Fruit fly (Drosophila melanogaster) whole organism, embryonic: ENCODE data around the gene Wsck.

ENCODE experiments used
- Aef1 ChIP-seq: fragments of 200-800 bp; sonication (Bioruptor generic); IDR thresholded peaks from 3 replicates; pipeline ENCODE4 v1.3.6; 2022; ENCODE audit warnings: missing biosample characterization, missing genetic modification characterization
- BtbVII ChIP-seq: fragments of 200-800 bp; sonication (Bioruptor generic); optimal IDR thresholded peaks from 3 replicates; lab custom pipeline; 2017; ENCODE audit warnings: missing biosample characterization, mild to moderate bottlenecking, missing genetic modification characterization
- CG12769 ChIP-seq: fragments of 200-800 bp; sonication (Bioruptor generic); optimal IDR thresholded peaks from 2 replicates; lab custom pipeline; 2019; ENCODE audit warnings: missing biosample characterization, mild to moderate bottlenecking, missing genetic modification characterization, moderate library complexity
- CG13624 ChIP-seq: fragments of 200-800 bp; sonication (Bioruptor generic); optimal IDR thresholded peaks from 2 replicates; lab custom pipeline; 2016; ENCODE audit warnings: missing biosample characterization, missing genetic modification characterization
- CG13775 ChIP-seq: fragments of 200-800 bp; sonication (Bioruptor generic); optimal IDR thresholded peaks from 3 replicates; lab custom pipeline; 2017; ENCODE audit warnings: missing biosample characterization, mild to moderate bottlenecking, missing genetic modification characterization
- CG1647 ChIP-seq: fragments of 200-800 bp; sonication (Bioruptor generic); optimal IDR thresholded peaks from 3 replicates; lab custom pipeline; 2016; ENCODE audit warnings: missing biosample characterization, missing genetic modification characterization
- CG16779 ChIP-seq: fragments of 200-800 bp; sonication (Bioruptor generic); IDR thresholded peaks from 2 replicates; pipeline ENCODE4 v1.3.6; 2022; ENCODE audit warnings: missing biosample characterization, missing genetic modification characterization
- CG16813 ChIP-seq: fragments of 200-800 bp; sonication (Bioruptor generic); IDR thresholded peaks from 3 replicates; pipeline ENCODE4 v1.3.6; 2022; ENCODE audit warnings: missing biosample characterization, missing genetic modification characterization; ENCODE audit not compliant: partially characterized antibody
- CG17361 ChIP-seq: fragments of 200-800 bp; sonication (Bioruptor generic); IDR thresholded peaks from 3 replicates; pipeline ENCODE4 v1.3.6; 2022; ENCODE audit warnings: missing biosample characterization, missing genetic modification characterization
- CG18011 ChIP-seq: fragments of 200-800 bp; sonication (Bioruptor generic); optimal IDR thresholded peaks from 2 replicates; lab custom pipeline; 2017; ENCODE audit warnings: missing biosample characterization, missing genetic modification characterization, mild to moderate bottlenecking, moderate library complexity, missing genotype
- CG2199 ChIP-seq: fragments of 200-800 bp; sonication (Bioruptor generic); IDR thresholded peaks from 3 replicates; pipeline ENCODE4 v1.3.6; 2022; ENCODE audit warnings: missing biosample characterization, missing genetic modification characterization
- CG32532 ChIP-seq: fragments of 200-800 bp; sonication (Bioruptor generic); IDR thresholded peaks from 2 replicates; pipeline ENCODE4 v1.3.6; 2022; ENCODE audit warnings: missing biosample characterization, missing genetic modification characterization
- CG33557 ChIP-seq: fragments of 200-800 bp; sonication (Bioruptor generic); optimal IDR thresholded peaks from 2 replicates; lab custom pipeline; 2019; ENCODE audit warnings: missing biosample characterization, mild to moderate bottlenecking, missing genetic modification characterization, moderate library complexity
- CG34224 ChIP-seq: fragments of 200-800 bp; sonication (Bioruptor generic); IDR thresholded peaks from 3 replicates; pipeline ENCODE4 v1.3.6; 2022; ENCODE audit warnings: missing biosample characterization, missing genetic modification characterization; ENCODE audit not compliant: partially characterized antibody
- CG4707 ChIP-seq: fragments of 200-800 bp; sonication (Bioruptor generic); optimal IDR thresholded peaks from 2 replicates; lab custom pipeline; 2018; ENCODE audit warnings: missing biosample characterization, mild to moderate bottlenecking, missing genetic modification characterization, moderate library complexity
- CG5180 ChIP-seq: fragments of 200-800 bp; sonication (Bioruptor generic); optimal IDR thresholded peaks from 3 replicates; lab custom pipeline; 2017; ENCODE audit warnings: missing biosample characterization, missing genetic modification characterization, mild to moderate bottlenecking, moderate library complexity, missing genetic modification reagents
- CG6765 ChIP-seq: fragments of 200-800 bp; sonication (Bioruptor generic); optimal IDR thresholded peaks from 3 replicates; lab custom pipeline; 2017; ENCODE audit warnings: missing biosample characterization, mild to moderate bottlenecking, missing genetic modification characterization
- CG7745 ChIP-seq: fragments of 200-800 bp; sonication (Bioruptor generic); optimal IDR thresholded peaks from 2 replicates; lab custom pipeline; 2018; ENCODE audit warnings: missing biosample characterization, mild to moderate bottlenecking, missing genetic modification characterization, moderate library complexity
- CG8089 ChIP-seq: fragments of 200-800 bp; sonication (Bioruptor generic); optimal IDR thresholded peaks from 3 replicates; lab custom pipeline; 2016; ENCODE audit warnings: missing biosample characterization, missing genetic modification characterization
- CG8924 ChIP-seq: fragments of 200-800 bp; optimal IDR thresholded peaks from 3 replicates; lab custom pipeline; 2019; ENCODE audit warnings: missing biosample characterization, mild to moderate bottlenecking, missing genetic modification characterization, moderate library complexity
- CG9609 ChIP-seq: fragments of 200-800 bp; sonication (Bioruptor generic); optimal IDR thresholded peaks from 3 replicates; lab custom pipeline; 2016; ENCODE audit warnings: missing biosample characterization, missing genetic modification characterization
- D19A ChIP-seq: fragments of 200-800 bp; optimal IDR thresholded peaks from 3 replicates; lab custom pipeline; 2019; ENCODE audit warnings: missing biosample characterization, mild to moderate bottlenecking, missing genetic modification characterization, moderate library complexity
- Dbx ChIP-seq: fragments of 200-800 bp; sonication (Bioruptor generic); IDR thresholded peaks from 3 replicates; pipeline ENCODE4 v1.3.6; 2022; ENCODE audit warnings: missing biosample characterization, missing genetic modification characterization
- Dip2 ChIP-seq: fragments of 200-800 bp; sonication (Bioruptor generic); IDR thresholded peaks from 2 replicates; pipeline ENCODE4 v1.3.6; 2022; ENCODE audit warnings: missing biosample characterization, missing genetic modification characterization
- Doc2 ChIP-seq: fragments of 200-800 bp; sonication (Bioruptor generic); IDR thresholded peaks from 2 replicates; pipeline ENCODE4 v1.3.6; 2022; ENCODE audit warnings: missing biosample characterization, missing genetic modification characterization
- Dp ChIP-seq: fragments of 200-800 bp; sonication (Bioruptor generic); optimal IDR thresholded peaks from 2 replicates; lab custom pipeline; 2018; ENCODE audit warnings: missing biosample characterization, mild to moderate bottlenecking, missing genetic modification characterization, moderate library complexity
- Drgx ChIP-seq: fragments of 200-800 bp; sonication (Bioruptor generic); IDR thresholded peaks from 2 replicates; pipeline ENCODE4 v1.3.6; 2022; ENCODE audit warnings: missing biosample characterization, missing genetic modification characterization
- Ets97D ChIP-seq: fragments of 200-800 bp; sonication (Bioruptor generic); optimal IDR thresholded peaks from 3 replicates; lab custom pipeline; 2016; ENCODE audit warnings: missing biosample characterization, missing genetic modification characterization
- Hey ChIP-seq: fragments of 200-800 bp; sonication (Bioruptor generic); optimal IDR thresholded peaks from 3 replicates; lab custom pipeline; 2018; ENCODE audit warnings: missing biosample characterization, mild to moderate bottlenecking, missing genetic modification characterization
- Lim3 ChIP-seq: fragments of 200-800 bp; sonication (Bioruptor generic); IDR thresholded peaks from 2 replicates; pipeline ENCODE4 v1.3.6; 2022; ENCODE audit warnings: missing biosample characterization, missing genetic modification characterization
- MBD-R2 ChIP-seq: fragments of 200-800 bp; sonication (Bioruptor generic); IDR thresholded peaks from 2 replicates; pipeline ENCODE4 v1.3.6; 2022; ENCODE audit warnings: missing biosample characterization, missing genetic modification characterization
- Mrtf ChIP-seq: fragments of 200-800 bp; sonication (Bioruptor generic); IDR thresholded peaks from 3 replicates; pipeline ENCODE4 v1.3.6; 2022; ENCODE audit warnings: missing biosample characterization, missing genetic modification characterization
- Myb ChIP-seq: fragments of 200-800 bp; sonication (Bioruptor generic); optimal IDR thresholded peaks from 2 replicates; lab custom pipeline; 2016; ENCODE audit warnings: missing biosample characterization, missing genetic modification characterization
- NK7.1 ChIP-seq: fragments of 200-800 bp; sonication (Bioruptor generic); optimal IDR thresholded peaks from 3 replicates; lab custom pipeline; 2016; ENCODE audit warnings: missing biosample characterization, missing genetic modification characterization
- Pdp1 ChIP-seq, 2 experiments: fragments of 200-800 bp; sonication (Bioruptor generic); optimal IDR thresholded peaks; 3 replicates each; lab custom pipeline; 2016; ENCODE audit warnings: missing biosample characterization in 2 of 2, missing genetic modification characterization in 2 of 2, mild to moderate bottlenecking in 1 of 2, moderate library complexity in 1 of 2
- Rfx ChIP-seq: fragments of 200-800 bp; sonication (Bioruptor generic); IDR thresholded peaks from 2 replicates; pipeline ENCODE4 v1.3.6; 2022; ENCODE audit warnings: missing biosample characterization, missing genetic modification characterization
- TFAM ChIP-seq: fragments of 200-800 bp; sonication (Bioruptor generic); optimal IDR thresholded peaks from 2 replicates; lab custom pipeline; 2017; ENCODE audit warnings: missing biosample characterization, missing genetic modification characterization, inconsistent platforms
- Usf ChIP-seq: fragments of 200-800 bp; sonication (Bioruptor generic); optimal IDR thresholded peaks from 2 replicates; lab custom pipeline; 2017; ENCODE audit warnings: missing genotype, missing biosample characterization, missing genetic modification characterization
- ara ChIP-seq: fragments of 200-800 bp; sonication (Bioruptor generic); IDR thresholded peaks from 2 replicates; pipeline ENCODE4 v1.3.6; 2022; ENCODE audit warnings: missing biosample characterization, missing genetic modification characterization
- cwo ChIP-seq: fragments of 200-800 bp; sonication (Bioruptor generic); optimal IDR thresholded peaks from 3 replicates; lab custom pipeline; 2017; ENCODE audit warnings: missing biosample characterization, missing genetic modification characterization, mild to moderate bottlenecking, moderate library complexity, missing genetic modification reagents
- fd102C ChIP-seq: fragments of 200-800 bp; sonication (Bioruptor generic); optimal IDR thresholded peaks from 2 replicates; lab custom pipeline; 2018; ENCODE audit warnings: missing biosample characterization, mild to moderate bottlenecking, missing genetic modification characterization, moderate library complexity
- fru ChIP-seq: fragments of >200 bp; optimal IDR thresholded peaks from 2 replicates; lab custom pipeline; 2017
- gcm ChIP-seq: fragments of 200-800 bp; sonication (Bioruptor generic); optimal IDR thresholded peaks from 2 replicates; lab custom pipeline; 2019; ENCODE audit warnings: missing biosample characterization, mild to moderate bottlenecking, missing genetic modification characterization, moderate library complexity
- gt ChIP-seq: fragments of 200-800 bp; sonication (Bioruptor generic); IDR thresholded peaks from 2 replicates; pipeline ENCODE4 v1.3.6; 2022; ENCODE audit warnings: missing biosample characterization, missing genetic modification characterization
- lola ChIP-seq, 3 experiments: fragments of >200 bp in 2 of 3; fragments of 200-800 bp in 1 of 3; sonication (Bioruptor generic) in 1 of 3; optimal IDR thresholded peaks; 2 replicates each; lab custom pipeline; 2017 to 2019; ENCODE audit warnings: missing biosample characterization in 3 of 3, missing genetic modification characterization in 3 of 3, mild to moderate bottlenecking in 1 of 3, moderate library complexity in 1 of 3
- nmo ChIP-seq: fragments of 200-800 bp; sonication (Bioruptor generic); optimal IDR thresholded peaks from 2 replicates; lab custom pipeline; 2018; ENCODE audit warnings: missing biosample characterization, mild to moderate bottlenecking, missing genetic modification characterization, moderate library complexity
- tx ChIP-seq: fragments of 200-800 bp; sonication (Bioruptor generic); optimal IDR thresholded peaks from 2 replicates; lab custom pipeline; 2016; ENCODE audit warnings: missing biosample characterization, missing genetic modification characterization
- vvl ChIP-seq: fragments of 200-800 bp; sonication (Bioruptor generic); IDR thresholded peaks from 2 replicates; pipeline ENCODE4 v1.3.6; 2022; ENCODE audit warnings: missing biosample characterization, missing genetic modification characterization
- wdn ChIP-seq: fragments of 200-800 bp; sonication (Bioruptor generic); IDR thresholded peaks from 2 replicates; pipeline ENCODE4 v1.3.6; 2022; ENCODE audit warnings: missing biosample characterization, missing genetic modification characterization
- zen2 ChIP-seq: fragments of 200-800 bp; sonication (Bioruptor generic); IDR thresholded peaks from 3 replicates; pipeline ENCODE4 v1.3.6; 2022; ENCODE audit warnings: missing biosample characterization, missing genetic modification characterization; ENCODE audit not compliant: partially characterized antibody

Wsck gene

dm6 chr3R:24588829-24589638 lies 40.8 kb downstream of the Wsck start (continued):
- TF ChIP-seq fd102C (GFP tag; lab: Kevin White, UChicago) (no peak), CG13775 (GFP tag; lab: Kevin White, UChicago) (no peak), Dp (GFP tag; lab: Kevin White, UChicago) (peak; percentile 24), vvl (GFP tag; lab: Robert Waterston, UW) (no peak), CG16779 (GFP tag; lab: Robert Waterston, UW) (no peak), Dip2 (GFP tag; lab: Robert Waterston, UW) (no peak), gcm (GFP tag; lab: Kevin White, UChicago) (peak; percentile 11), gt (GFP tag; lab: Robert Waterston, UW) (no peak), NK7.1 (GFP tag; lab: Kevin White, UChicago) (no peak), Hey (tag; lab: Kevin White, UChicago) (no peak), nmo (GFP tag; lab: Kevin White, UChicago) (no peak), CG33557 (GFP tag; lab: Kevin White, UChicago) (no peak), Lim3 (GFP tag; lab: Robert Waterston, UW) (no peak), cwo (no peak), CG13624 (GFP tag; lab: Kevin White, UChicago) (no peak), Mrtf (no peak), CG34224 (GFP tag; lab: Robert Waterston, UW) (no peak), CG5180 (GFP tag; lab: Kevin White, UChicago) (peak; percentile 97), Usf (no peak), wdn (GFP tag; lab: Robert Waterston, UW) (no peak), BtbVII (GFP tag; lab: Kevin White, UChicago) (peak; percentile 49), Myb (GFP tag; lab: Kevin White, UChicago) (peak; percentile 6), CG32532 (GFP tag; lab: Robert Waterston, UW) (no peak), CG8924 (peak; percentile 3), CG7745 (tag; lab: Kevin White, UChicago) (no peak), CG12769 (peak; percentile 22), CG9609 (no peak), CG8089 (GFP tag; lab: Kevin White, UChicago) (no peak), CG16813 (GFP tag; lab: Robert Waterston, UW) (no peak), Drgx (GFP tag; lab: Robert Waterston, UW) (no peak), CG18011 (GFP tag; lab: Kevin White, UChicago) (no peak), TFAM (no peak), Doc2 (GFP tag; lab: Robert Waterston, UW) (no peak), CG2199 (no peak), ara (GFP tag; lab: Robert Waterston, UW) (no peak), CG17361 (no peak), fru (lab: Kevin White, UChicago) (no peak), CG4707 (GFP tag; lab: Kevin White, UChicago) (no peak), MBD-R2 (GFP tag; lab: Robert Waterston, UW) (no peak), tx (GFP tag; lab: Kevin White, UChicago) (no peak), Aef1 (GFP tag; lab: Robert Waterston, UW) (no peak), CG6765 (GFP tag; lab: Kevin White, UChicago) (peak; percentile 29), CG1647 (GFP tag; lab: Kevin White, UChicago) (no peak), D19A (tag; lab: Kevin White, UChicago) (no peak), Dbx (no peak), zen2 (GFP tag; lab: Robert Waterston, UW) (no peak), lola (GFP tag; optimal IDR thresholded peaks at IDR 0.05; lab: Kevin White, UChicago) (no peak), Rfx (GFP tag; lab: Robert Waterston, UW) (no peak), Pdp1 (GFP tag; optimal IDR thresholded peaks at IDR 0.05; lab: Kevin White, UChicago) (peak in 1 of 2 experiments; percentile 9), Ets97D (GFP tag; lab: Kevin White, UChicago) (no peak)
